Fruit fly (Drosophila melanogaster) whole organism, embryonic: Measurements from ENCODE around the gene CG14286.
A peak's percentile ranks its signal among the peaks of the same experiment; 100 is the strongest.

Source experiments
- Aef1 ChIP-seq: fragments of 200-800 bp; sonication (Bioruptor generic); IDR thresholded peaks from 3 replicates; pipeline ENCODE4 v1.3.6; 2022; ENCODE audit warnings: missing biosample characterization, missing genetic modification characterization
- Atf3 ChIP-seq: fragments of 200-800 bp; sonication (Bioruptor generic); optimal IDR thresholded peaks from 3 replicates; lab custom pipeline; 2016; ENCODE audit warnings: missing biosample characterization, missing genetic modification characterization
- CG11504 ChIP-seq: fragments of 200-800 bp; sonication (Bioruptor generic); optimal IDR thresholded peaks from 3 replicates; lab custom pipeline; 2019; ENCODE audit warnings: missing biosample characterization, mild to moderate bottlenecking, missing genetic modification characterization, moderate library complexity
- CG11560 ChIP-seq: fragments of 200-800 bp; sonication (Bioruptor generic); IDR thresholded peaks from 3 replicates; pipeline ENCODE4 v1.3.6; 2022; ENCODE audit warnings: missing biosample characterization, missing genetic modification characterization
- CG12769 ChIP-seq: fragments of 200-800 bp; sonication (Bioruptor generic); optimal IDR thresholded peaks from 2 replicates; lab custom pipeline; 2019; ENCODE audit warnings: missing biosample characterization, mild to moderate bottlenecking, missing genetic modification characterization, moderate library complexity
- CG13123 ChIP-seq: fragments of 200-800 bp; sonication (Bioruptor generic); optimal IDR thresholded peaks from 2 replicates; lab custom pipeline; 2016; ENCODE audit warnings: missing biosample characterization, missing genetic modification characterization
- CG13424 ChIP-seq: fragments of 200-800 bp; sonication (Bioruptor generic); optimal IDR thresholded peaks from 2 replicates; lab custom pipeline; 2019; ENCODE audit warnings: missing biosample characterization, mild to moderate bottlenecking, missing genetic modification characterization, moderate library complexity
- CG13775 ChIP-seq: fragments of 200-800 bp; sonication (Bioruptor generic); optimal IDR thresholded peaks from 3 replicates; lab custom pipeline; 2017; ENCODE audit warnings: missing biosample characterization, mild to moderate bottlenecking, missing genetic modification characterization
- CG15514 ChIP-seq: fragments of 200-800 bp; sonication (Bioruptor generic); optimal IDR thresholded peaks from 3 replicates; lab custom pipeline; 2017; ENCODE audit warnings: missing biosample characterization, missing genetic modification characterization, mild to moderate bottlenecking, moderate library complexity, missing genetic modification reagents
- CG16863 ChIP-seq: fragments of 200-800 bp; sonication (Bioruptor generic); optimal IDR thresholded peaks from 3 replicates; lab custom pipeline; 2016; ENCODE audit warnings: missing biosample characterization, missing genetic modification characterization
- CG17385 ChIP-seq: fragments of 200-800 bp; sonication (Bioruptor generic); optimal IDR thresholded peaks from 3 replicates; lab custom pipeline; 2018; ENCODE audit warnings: missing biosample characterization, mild to moderate bottlenecking, missing genetic modification characterization
- CG17829 ChIP-seq: fragments of 200-800 bp; optimal IDR thresholded peaks from 2 replicates; lab custom pipeline; 2019; ENCODE audit warnings: missing biosample characterization, mild to moderate bottlenecking, missing genetic modification characterization, moderate library complexity
- CG34376 ChIP-seq: fragments of 200-800 bp; sonication (Bioruptor generic); optimal IDR thresholded peaks from 2 replicates; lab custom pipeline; 2018; ENCODE audit warnings: missing biosample characterization, mild to moderate bottlenecking, missing genetic modification characterization
- CG3847 ChIP-seq: fragments of 200-800 bp; sonication (Bioruptor generic); IDR thresholded peaks from 2 replicates; pipeline ENCODE4 v1.3.6; 2022; ENCODE audit warnings: missing biosample characterization, missing genetic modification characterization
- CG42726 ChIP-seq: fragments of 200-800 bp; sonication (Bioruptor generic); IDR thresholded peaks from 2 replicates; pipeline ENCODE4 v1.3.6; 2022; ENCODE audit warnings: missing biosample characterization, missing genetic modification characterization; ENCODE audit not compliant: partially characterized antibody
- CG4404 ChIP-seq: fragments of 200-800 bp; sonication (Bioruptor generic); IDR thresholded peaks from 2 replicates; pipeline ENCODE4 v1.3.6; 2022; ENCODE audit warnings: missing biosample characterization, missing genetic modification characterization
- CG5245 ChIP-seq: fragments of 200-800 bp; sonication (Bioruptor generic); optimal IDR thresholded peaks from 3 replicates; lab custom pipeline; 2016; ENCODE audit warnings: missing biosample characterization, missing genetic modification characterization
- CG7786 ChIP-seq: fragments of 200-800 bp; sonication (Bioruptor generic); optimal IDR thresholded peaks from 2 replicates; lab custom pipeline; 2016; ENCODE audit warnings: missing biosample characterization, missing genetic modification characterization
- CG7839 ChIP-seq: fragments of 200-800 bp; sonication (Bioruptor generic); optimal IDR thresholded peaks from 3 replicates; lab custom pipeline; 2018; ENCODE audit warnings: missing biosample characterization, mild to moderate bottlenecking, missing genetic modification characterization, moderate library complexity
- CG7987 ChIP-seq: fragments of 200-800 bp; sonication (Bioruptor generic); optimal IDR thresholded peaks from 2 replicates; lab custom pipeline; 2018; ENCODE audit warnings: missing biosample characterization, mild to moderate bottlenecking, missing genetic modification characterization, moderate library complexity
- CG8765 ChIP-seq: fragments of 200-800 bp; sonication (Bioruptor generic); IDR thresholded peaks from 2 replicates; pipeline ENCODE4 v1.3.6; 2022; ENCODE audit warnings: missing biosample characterization, missing genetic modification characterization
- CG8924 ChIP-seq: fragments of 200-800 bp; optimal IDR thresholded peaks from 3 replicates; lab custom pipeline; 2019; ENCODE audit warnings: missing biosample characterization, mild to moderate bottlenecking, missing genetic modification characterization, moderate library complexity
- CG8944 ChIP-seq: fragments of 200-800 bp; sonication (Bioruptor generic); optimal IDR thresholded peaks from 3 replicates; lab custom pipeline; 2016; ENCODE audit warnings: missing biosample characterization, missing genetic modification characterization
- CkIIα-i1 ChIP-seq: fragments of 200-800 bp; sonication (Bioruptor generic); IDR thresholded peaks from 2 replicates; pipeline ENCODE4 v1.3.6; 2022; ENCODE audit warnings: missing biosample characterization, missing genetic modification characterization
- D19A ChIP-seq: fragments of 200-800 bp; optimal IDR thresholded peaks from 3 replicates; lab custom pipeline; 2019; ENCODE audit warnings: missing biosample characterization, mild to moderate bottlenecking, missing genetic modification characterization, moderate library complexity
- Dad ChIP-seq: fragments of 200-800 bp; sonication (Bioruptor generic); optimal IDR thresholded peaks from 3 replicates; lab custom pipeline; 2016; ENCODE audit warnings: missing biosample characterization, missing genetic modification characterization
- Dip3 ChIP-seq: fragments of 200-800 bp; sonication (Bioruptor generic); optimal IDR thresholded peaks from 3 replicates; lab custom pipeline; 2016; ENCODE audit warnings: missing biosample characterization, missing genetic modification characterization
- Dref ChIP-seq: fragments of 200-800 bp; sonication (Bioruptor generic); IDR thresholded peaks from 2 replicates; pipeline ENCODE4 v1.3.6; 2022; ENCODE audit warnings: missing biosample characterization, missing genetic modification characterization
- Fer2 ChIP-seq: fragments of 200-800 bp; sonication (Bioruptor generic); optimal IDR thresholded peaks from 2 replicates; lab custom pipeline; 2018; ENCODE audit warnings: missing biosample characterization, mild to moderate bottlenecking, missing genetic modification characterization, moderate library complexity
- H2.0 ChIP-seq: fragments of 200-800 bp; sonication (Bioruptor generic); IDR thresholded peaks from 2 replicates; pipeline ENCODE4 v1.3.6; 2022; ENCODE audit warnings: missing biosample characterization, missing genetic modification characterization
- Hey ChIP-seq: fragments of 200-800 bp; sonication (Bioruptor generic); optimal IDR thresholded peaks from 3 replicates; lab custom pipeline; 2018; ENCODE audit warnings: missing biosample characterization, mild to moderate bottlenecking, missing genetic modification characterization
- MBD-R2 ChIP-seq: fragments of 200-800 bp; sonication (Bioruptor generic); IDR thresholded peaks from 2 replicates; pipeline ENCODE4 v1.3.6; 2022; ENCODE audit warnings: missing biosample characterization, missing genetic modification characterization
- Mrtf ChIP-seq: fragments of 200-800 bp; sonication (Bioruptor generic); IDR thresholded peaks from 3 replicates; pipeline ENCODE4 v1.3.6; 2022; ENCODE audit warnings: missing biosample characterization, missing genetic modification characterization
- NC2β ChIP-seq: fragments of 200-800 bp; sonication (Bioruptor generic); optimal IDR thresholded peaks from 2 replicates; lab custom pipeline; 2016; ENCODE audit warnings: missing biosample characterization, missing genetic modification characterization
- Oaz ChIP-seq: fragments of 200-800 bp; sonication (Bioruptor generic); IDR thresholded peaks from 2 replicates; pipeline ENCODE4 v1.3.6; 2022; ENCODE audit warnings: missing biosample characterization, missing genetic modification characterization
- Opbp ChIP-seq: fragments of 200-800 bp; sonication (Bioruptor generic); IDR thresholded peaks from 3 replicates; pipeline ENCODE4 v1.3.6; 2022; ENCODE audit warnings: missing biosample characterization, missing genetic modification characterization; ENCODE audit not compliant: partially characterized antibody
- Side ChIP-seq: fragments of 200-800 bp; sonication (Bioruptor generic); optimal IDR thresholded peaks from 2 replicates; lab custom pipeline; 2016; ENCODE audit warnings: missing biosample characterization, missing genetic modification characterization
- Spps ChIP-seq: fragments of 200-800 bp; sonication (Bioruptor generic); optimal IDR thresholded peaks from 2 replicates; lab custom pipeline; 2018; ENCODE audit warnings: missing biosample characterization, mild to moderate bottlenecking, missing genetic modification characterization
- Tbp ChIP-seq: fragments of >200 bp; optimal IDR thresholded peaks from 2 replicates; lab custom pipeline; 2018; ENCODE audit warnings: missing biosample characterization, missing genetic modification characterization
- btn ChIP-seq: fragments of 200-800 bp; sonication (Bioruptor generic); optimal IDR thresholded peaks from 2 replicates; lab custom pipeline; 2016; ENCODE audit warnings: missing biosample characterization, missing genetic modification characterization
- cas ChIP-seq: fragments of 200-800 bp; sonication (Bioruptor generic); IDR thresholded peaks from 2 replicates; pipeline ENCODE4 v1.3.6; 2022; ENCODE audit warnings: missing biosample characterization, missing genetic modification characterization
- fd96Cb ChIP-seq: fragments of 200-800 bp; sonication (Bioruptor generic); optimal IDR thresholded peaks from 2 replicates; lab custom pipeline; 2018; ENCODE audit warnings: missing biosample characterization, mild to moderate bottlenecking, missing genetic modification characterization, moderate library complexity
- hb ChIP-seq: fragments of 200-800 bp; sonication (Bioruptor generic); IDR thresholded peaks from 3 replicates; pipeline ENCODE4 v1.3.6; 2022; ENCODE audit warnings: missing biosample characterization, missing genetic modification characterization; ENCODE audit not compliant: partially characterized antibody
- nerfin-1 ChIP-seq: fragments of 200-800 bp; sonication (Bioruptor generic); optimal IDR thresholded peaks from 3 replicates; lab custom pipeline; 2019; ENCODE audit warnings: missing biosample characterization, mild to moderate bottlenecking, missing genetic modification characterization, moderate library complexity
- toy ChIP-seq: fragments of 200-800 bp; sonication (Bioruptor generic); IDR thresholded peaks from 2 replicates; pipeline ENCODE4 v1.3.6; 2022; ENCODE audit warnings: missing biosample characterization, missing genetic modification characterization
- yki ChIP-seq: fragments of >200 bp; optimal IDR thresholded peaks from 3 replicates; lab custom pipeline; 2018
- zfh1 ChIP-seq: fragments of 200-800 bp; sonication (Bioruptor generic); IDR thresholded peaks from 3 replicates; pipeline ENCODE4 v1.3.6; 2022; ENCODE audit warnings: missing biosample characterization, missing genetic modification characterization

Gene CG14286

DNA sequence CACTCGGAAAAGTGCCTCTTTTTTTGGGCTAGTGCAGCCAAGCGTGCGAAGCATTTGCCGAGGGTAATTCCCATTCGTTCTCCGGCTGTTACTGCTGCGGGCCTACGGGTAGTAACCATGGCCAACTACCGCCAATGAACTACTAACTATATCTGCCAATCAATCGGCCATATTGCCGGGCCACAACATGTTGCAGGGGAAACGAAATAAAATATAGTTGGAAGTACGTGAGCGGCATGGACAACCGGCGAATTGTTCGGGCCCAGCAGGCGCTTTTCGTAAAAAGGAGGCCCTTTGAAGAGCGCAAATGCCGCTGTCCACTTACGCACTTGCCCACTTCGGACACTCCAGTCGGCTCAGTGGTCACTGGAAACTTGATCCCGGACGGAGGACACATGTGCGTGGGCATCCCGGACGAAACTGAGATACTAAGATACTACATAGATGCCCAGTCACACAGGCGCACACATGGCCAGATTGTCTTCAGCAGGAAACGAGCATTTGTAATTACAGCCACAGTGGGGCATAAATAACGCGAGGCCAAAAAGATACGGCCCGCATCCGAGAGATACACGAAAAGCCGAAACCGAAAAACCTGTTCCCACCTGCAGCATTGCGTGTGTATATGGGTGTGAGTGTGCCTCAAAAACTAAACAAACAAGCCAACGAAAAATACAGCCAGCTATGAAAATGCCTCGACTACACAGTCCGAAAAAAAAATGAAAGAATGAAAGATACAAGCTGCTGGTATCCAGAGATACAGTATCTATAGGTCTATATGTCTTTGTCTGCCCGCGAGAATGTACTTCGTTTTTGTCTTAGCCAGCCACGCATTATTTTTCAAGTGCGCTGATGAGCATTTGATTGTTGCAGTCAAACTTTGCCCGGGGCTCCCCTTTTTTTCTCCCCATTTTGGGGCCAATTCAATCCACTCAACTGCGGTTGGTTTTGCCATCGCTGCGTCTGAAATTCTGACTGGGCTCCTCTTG lies 36.2 kb upstream of the CG14286 start (continued):
- TF ChIP-seq CG3847 (GFP tag; lab: Robert Waterston, UW) (no peak), CG7786 (GFP tag; lab: Kevin White, UChicago) (no peak), CG15514 (GFP tag; lab: Kevin White, UChicago) (no peak), Mrtf (GFP tag; lab: Robert Waterston, UW) (no peak), CG16863 (GFP tag; lab: Kevin White, UChicago) (no peak), CG13424 (peak; percentile 42), CG8765 (GFP tag; lab: Robert Waterston, UW) (no peak), CG13123 (no peak), Hey (tag; lab: Kevin White, UChicago) (no peak), CG11504 (tag; lab: Kevin White, UChicago) (peak; percentile 40), Spps (tag; lab: Kevin White, UChicago) (no peak), CG13775 (GFP tag; lab: Kevin White, UChicago) (no peak), zfh1 (no peak), Opbp (GFP tag; lab: Robert Waterston, UW) (no peak), Side (no peak), Fer2 (tag; lab: Kevin White, UChicago) (no peak), yki (lab: Kevin White, UChicago) (no peak), MBD-R2 (GFP tag; lab: Robert Waterston, UW) (no peak), NC2β (GFP tag; lab: Kevin White, UChicago) (peak; percentile 25), Aef1 (GFP tag; lab: Robert Waterston, UW) (no peak), fd96Cb (tag; lab: Kevin White, UChicago) (no peak), CG8924 (peak; percentile 25), CG7839 (tag; lab: Kevin White, UChicago) (peak; percentile 30), toy (no peak), CG12769 (tag; lab: Kevin White, UChicago) (peak; percentile 35), Oaz (GFP tag; lab: Robert Waterston, UW) (no peak), CG7987 (GFP tag; lab: Kevin White, UChicago) (no peak), CG34376 (GFP tag; lab: Kevin White, UChicago) (no peak), CG8944 (peak; percentile 5), H2.0 (GFP tag; lab: Robert Waterston, UW) (no peak), CG17385 (GFP tag; lab: Kevin White, UChicago) (peak; percentile 22), nerfin-1 (no peak), CG11560 (tag; lab: Robert Waterston, UW) (no peak), btn (GFP tag; lab: Kevin White, UChicago) (no peak), CG4404 (no peak), CG42726 (GFP tag; lab: Robert Waterston, UW) (no peak), Atf3 (GFP tag; lab: Kevin White, UChicago) (no peak), cas (GFP tag; lab: Robert Waterston, UW) (no peak), Dip3 (GFP tag; lab: Kevin White, UChicago) (no peak), CG5245 (GFP tag; lab: Kevin White, UChicago) (peak; percentile 1), Dref (GFP tag; lab: Robert Waterston, UW) (no peak), D19A (tag; lab: Kevin White, UChicago) (peak; percentile 53), Tbp (no peak), CkIIα-i1 (GFP tag; lab: Robert Waterston, UW) (no peak), CG17829 (tag; lab: Kevin White, UChicago) (no peak), Dad (GFP tag; lab: Kevin White, UChicago) (no peak), hb (GFP tag; lab: Robert Waterston, UW) (no peak)
